Fruit fly (Drosophila melanogaster) whole organism, adult: ENCODE results near the gene CG46383.

ENCODE experiments used
- CG11617 ChIP-seq: fragments of 200-800 bp; sonication (Bioruptor generic); optimal IDR thresholded peaks from 2 replicates; lab custom pipeline; 2017; ENCODE audit warnings: mild to moderate bottlenecking, missing biosample characterization, missing genetic modification reagents, missing genetic modification characterization
- CG12768 ChIP-seq: fragments of 200-800 bp; sonication (Bioruptor generic); optimal IDR thresholded peaks from 2 replicates; lab custom pipeline; 2017; ENCODE audit warnings: missing biosample characterization, missing genetic modification characterization, mild to moderate bottlenecking, moderate library complexity, missing genetic modification reagents
- CG14711 ChIP-seq: fragments of 200-800 bp; sonication (Bioruptor generic); optimal IDR thresholded peaks from 2 replicates; lab custom pipeline; 2018; ENCODE audit warnings: missing biosample characterization, mild to moderate bottlenecking, missing genetic modification characterization, moderate library complexity
- CG1620 ChIP-seq: fragments of 200-800 bp; sonication (Bioruptor generic); optimal IDR thresholded peaks from 2 replicates; lab custom pipeline; 2016; ENCODE audit warnings: missing biosample characterization, missing genetic modification characterization
- CG33017 ChIP-seq: fragments of 200-800 bp; sonication (Bioruptor generic); optimal IDR thresholded peaks from 2 replicates; lab custom pipeline; 2018; ENCODE audit warnings: missing biosample characterization, mild to moderate bottlenecking, missing genetic modification characterization, moderate library complexity
- CG5204 ChIP-seq: fragments of 200-800 bp; sonication (Bioruptor generic); optimal IDR thresholded peaks from 2 replicates; lab custom pipeline; 2016; ENCODE audit warnings: missing biosample characterization, missing genetic modification characterization
- CG7045 ChIP-seq: fragments of 200-800 bp; sonication (Bioruptor generic); optimal IDR thresholded peaks from 2 replicates; lab custom pipeline; 2017; ENCODE audit warnings: missing biosample characterization, mild to moderate bottlenecking, missing genetic modification characterization
- CG7101 ChIP-seq: fragments of 200-800 bp; sonication (Bioruptor generic); optimal IDR thresholded peaks from 2 replicates; lab custom pipeline; 2018; ENCODE audit warnings: missing biosample characterization, mild to moderate bottlenecking, missing genetic modification characterization, moderate library complexity
- Clk ChIP-seq: fragments of 200-800 bp; sonication (Bioruptor generic); optimal IDR thresholded peaks from 2 replicates; lab custom pipeline; 2017; ENCODE audit warnings: missing biosample characterization, missing genetic modification characterization
- Crg-1 ChIP-seq: fragments of 200-800 bp; sonication (Bioruptor generic); optimal IDR thresholded peaks from 2 replicates; lab custom pipeline; 2016; ENCODE audit warnings: missing biosample characterization, missing genetic modification characterization
- Hr96 ChIP-seq: fragments of 200-800 bp; sonication (Bioruptor generic); optimal IDR thresholded peaks from 2 replicates; lab custom pipeline; 2016; ENCODE audit warnings: missing biosample characterization, missing genetic modification characterization
- Mnt ChIP-seq: fragments of 200-800 bp; sonication (Bioruptor generic); optimal IDR thresholded peaks from 2 replicates; lab custom pipeline; 2016; ENCODE audit warnings: missing biosample characterization, mild to moderate bottlenecking, missing genetic modification characterization
- bab1 ChIP-seq: fragments of 200-800 bp; sonication (Bioruptor generic); optimal IDR thresholded peaks from 3 replicates; lab custom pipeline; 2019; ENCODE audit warnings: missing biosample characterization, mild to moderate bottlenecking, missing genetic modification characterization, moderate library complexity
- cic ChIP-seq: fragments of 200-800 bp; sonication (Bioruptor generic); optimal IDR thresholded peaks from 2 replicates; lab custom pipeline; 2017; ENCODE audit warnings: missing biosample characterization, mild to moderate bottlenecking, missing genetic modification characterization, moderate library complexity
- cnc ChIP-seq, 2 experiments: fragments of >200 bp; optimal IDR thresholded peaks; 2 replicates each; lab custom pipeline; 2017
- kay ChIP-seq: fragments of 200-800 bp; sonication (Bioruptor generic); peaks from one replicate; lab custom pipeline; 2016; ENCODE audit warnings: missing biosample characterization, missing genetic modification characterization, borderline replicate concordance
- ovo ChIP-seq: fragments of 200-800 bp; sonication (Bioruptor generic); optimal IDR thresholded peaks from 2 replicates; lab custom pipeline; 2016; ENCODE audit warnings: missing biosample characterization, missing genetic modification characterization
- pad ChIP-seq: fragments of 200-800 bp; sonication (Bioruptor generic); optimal IDR thresholded peaks from 3 replicates; lab custom pipeline; 2017; ENCODE audit warnings: missing biosample characterization, missing genetic modification characterization, mild to moderate bottlenecking, moderate library complexity, missing genetic modification reagents
- tj ChIP-seq: fragments of 200-800 bp; sonication (Bioruptor generic); optimal IDR thresholded peaks from 3 replicates; lab custom pipeline; 2017; ENCODE audit warnings: missing biosample characterization, mild to moderate bottlenecking, missing genetic modification characterization, moderate library complexity
- toe ChIP-seq: fragments of 200-800 bp; sonication (Bioruptor generic); optimal IDR thresholded peaks from 2 replicates; lab custom pipeline; 2016; ENCODE audit warnings: missing biosample characterization, missing genetic modification characterization

The CG46383 gene

dm6 chr3R:15972298-15972978, 21.7 kb upstream of the CG46383 start, which contains the start of gene mor:
Gene mor (minus strand): TSS chr3R:15972913.
- TF ChIP-seq pad (GFP tag; lab: Kevin White, UChicago) (peak; percentile 17), CG7101 (no peak), kay (GFP tag; lab: Kevin White, UChicago) (no peak), Mnt (GFP tag; lab: Kevin White, UChicago) (no peak)

- TF ChIP-seq pad (GFP tag; lab: Kevin White, UChicago): peak; percentile 2
- TF ChIP-seq tj (GFP tag; lab: Kevin White, UChicago): peak; percentile 64
- peak; percentile 60 for TF ChIP-seq CG14711 (tag; lab: Kevin White, UChicago)
- TF ChIP-seq Clk (GFP tag; lab: Kevin White, UChicago): no peak
- peak; percentile 64 for TF ChIP-seq Mnt (GFP tag; lab: Kevin White, UChicago)
- no peak for TF ChIP-seq CG5204 (GFP tag; lab: Kevin White, UChicago)
- peak; percentile 85 for TF ChIP-seq Hr96
- peak; percentile 31 for TF ChIP-seq cic (GFP tag; lab: Kevin White, UChicago)
- TF ChIP-seq cnc (optimal IDR thresholded peaks at IDR 0.05; lab: Kevin White, UChicago): no peak
- TF ChIP-seq ovo (GFP tag; lab: Kevin White, UChicago): peak; percentile 73
- peak; percentile 28 for TF ChIP-seq CG12768 (GFP tag; lab: Kevin White, UChicago)
- TF ChIP-seq CG11617 (GFP tag; lab: Kevin White, UChicago): peak; percentile 87
- TF ChIP-seq toe (GFP tag; lab: Kevin White, UChicago): peak; percentile 72
- TF ChIP-seq kay (GFP tag; lab: Kevin White, UChicago): no peak
- peak; percentile 95 for TF ChIP-seq CG7101
- TF ChIP-seq CG33017 (tag; lab: Kevin White, UChicago): peak; percentile 94
- TF ChIP-seq CG7045: peak; percentile 71
- peak; percentile 70 for TF ChIP-seq Crg-1 (GFP tag; lab: Kevin White, UChicago)
- peak; percentile 92 for TF ChIP-seq bab1 (GFP tag; lab: Kevin White, UChicago)
- TF ChIP-seq CG1620 (GFP tag; lab: Kevin White, UChicago): peak; percentile 94
Observed at dm6 chr3R:15965169-15965568, 14.4 kb upstream of the CG46383 start, which contains the start of the genes CG32856 and Rbf2. Gene CG32856 (minus strand): TSS chr3R:15965351. Gene Rbf2 (plus strand): TSS chr3R:15965446.

- no peak for TF ChIP-seq Crg-1 (GFP tag; lab: Kevin White, UChicago)
- TF ChIP-seq CG12768 (GFP tag; lab: Kevin White, UChicago): no peak
- TF ChIP-seq tj (GFP tag; lab: Kevin White, UChicago): peak; percentile 78
- TF ChIP-seq CG7045: no peak
- TF ChIP-seq cnc (optimal IDR thresholded peaks at IDR 0.05; lab: Kevin White, UChicago): no peak
- TF ChIP-seq Mnt (GFP tag; lab: Kevin White, UChicago): peak; percentile 31
- no peak for TF ChIP-seq CG33017 (tag; lab: Kevin White, UChicago)
- no peak for TF ChIP-seq kay (GFP tag; lab: Kevin White, UChicago)
- TF ChIP-seq bab1 (GFP tag; lab: Kevin White, UChicago): peak; percentile 59
- TF ChIP-seq ovo (GFP tag; lab: Kevin White, UChicago): no peak
- TF ChIP-seq CG14711 (tag; lab: Kevin White, UChicago): peak; percentile 43
- TF ChIP-seq CG5204 (GFP tag; lab: Kevin White, UChicago): no peak
- no peak for TF ChIP-seq Clk (GFP tag; lab: Kevin White, UChicago)
- TF ChIP-seq CG1620 (GFP tag; lab: Kevin White, UChicago): no peak
- TF ChIP-seq CG11617 (GFP tag; lab: Kevin White, UChicago): peak; percentile 42
- TF ChIP-seq Hr96: no peak
- no peak for TF ChIP-seq cic (GFP tag; lab: Kevin White, UChicago)
- TF ChIP-seq pad (GFP tag; lab: Kevin White, UChicago): no peak
- peak; percentile 12 for TF ChIP-seq CG7101
- no peak for TF ChIP-seq toe (GFP tag; lab: Kevin White, UChicago)
Observed at dm6 chr3R:15963690-15964281, 13.0 kb upstream of the CG46383 start, which contains the start of the genes CG4287 and CG5516. Gene CG4287 (minus strand): TSS chr3R:15963867. Gene CG5516 (plus strand): TSS chr3R:15963884.

- TF ChIP-seq CG12768 (GFP tag; lab: Kevin White, UChicago) (no peak), CG7045 (no peak), toe (GFP tag; lab: Kevin White, UChicago) (no peak), Hr96 (no peak), CG14711 (tag; lab: Kevin White, UChicago) (no peak), cnc (optimal IDR thresholded peaks at IDR 0.05; lab: Kevin White, UChicago) (no peak), kay (GFP tag; lab: Kevin White, UChicago) (no peak), Mnt (GFP tag; lab: Kevin White, UChicago) (no peak), tj (GFP tag; lab: Kevin White, UChicago) (no peak), bab1 (GFP tag; lab: Kevin White, UChicago) (no peak), CG11617 (GFP tag; lab: Kevin White, UChicago) (no peak), cic (GFP tag; lab: Kevin White, UChicago) (no peak), pad (GFP tag; lab: Kevin White, UChicago) (no peak), CG1620 (GFP tag; lab: Kevin White, UChicago) (no peak), Clk (GFP tag; lab: Kevin White, UChicago) (no peak), CG5204 (GFP tag; lab: Kevin White, UChicago) (no peak), Crg-1 (GFP tag; lab: Kevin White, UChicago) (no peak), CG7101 (no peak), CG33017 (tag; lab: Kevin White, UChicago) (no peak)
Observed at dm6 chr3R:15947605-15948004, 3.1 kb downstream of the CG46383 start.

- TF ChIP-seq CG7101: no peak
- no peak for TF ChIP-seq CG33017 (tag; lab: Kevin White, UChicago)
- TF ChIP-seq CG1620 (GFP tag; lab: Kevin White, UChicago): no peak
- no peak for TF ChIP-seq Mnt (GFP tag; lab: Kevin White, UChicago)
- no peak for TF ChIP-seq Crg-1 (GFP tag; lab: Kevin White, UChicago)
- TF ChIP-seq CG12768 (GFP tag; lab: Kevin White, UChicago): no peak
- TF ChIP-seq bab1 (GFP tag; lab: Kevin White, UChicago): no peak
- no peak for TF ChIP-seq cic (GFP tag; lab: Kevin White, UChicago)
- no peak for TF ChIP-seq pad (GFP tag; lab: Kevin White, UChicago)
- TF ChIP-seq CG11617 (GFP tag; lab: Kevin White, UChicago): no peak
- no peak for TF ChIP-seq CG5204 (GFP tag; lab: Kevin White, UChicago)
- TF ChIP-seq tj (GFP tag; lab: Kevin White, UChicago): no peak
- no peak for TF ChIP-seq toe (GFP tag; lab: Kevin White, UChicago)
- no peak for TF ChIP-seq CG14711 (tag; lab: Kevin White, UChicago)
- no peak for TF ChIP-seq ovo (GFP tag; lab: Kevin White, UChicago)
- no peak for TF ChIP-seq CG7045
- no peak for TF ChIP-seq cnc (optimal IDR thresholded peaks at IDR 0.05; lab: Kevin White, UChicago)
Observed at dm6 chr3R:15937708-15938107, 13.0 kb downstream of the CG46383 start.
